Worm (Caenorhabditis elegans) whole organism, young adult: Measurements from ENCODE around the gene Y54G9A.9.
A peak's percentile ranks its signal among the peaks of the same experiment; 100 is the strongest.

ENCODE experiments used
- C17E4.6 ChIP-seq: fragments of 200-800 bp; sonication (Bioruptor generic); IDR thresholded peaks from 2 replicates; pipeline ENCODE4 v1.3.6; 2022; ENCODE audit warnings: missing genetic modification reagents, missing genetic modification characterization, missing compliant biosample characterization
- D2030.7 ChIP-seq: fragments of 200-800 bp; sonication (Bioruptor generic); IDR thresholded peaks from 2 replicates; pipeline ENCODE4 v1.3.6; 2022; ENCODE audit warnings: missing genetic modification reagents, missing genetic modification characterization, missing compliant biosample characterization
- F22D6.2 ChIP-seq: sonication (generic microtip); optimal IDR thresholded peaks from 2 replicates; lab custom pipeline; 2016; ENCODE audit warnings: mild to moderate bottlenecking, missing genetic modification characterization, missing compliant biosample characterization
- F33H1.4 ChIP-seq: fragments of 200-800 bp; sonication (Bioruptor generic); IDR thresholded peaks from 2 replicates; pipeline ENCODE4 v1.3.6; 2022; ENCODE audit warnings: missing genetic modification reagents, missing genetic modification characterization, missing compliant biosample characterization
- F52B5.7 ChIP-seq: sonication (generic microtip); optimal IDR thresholded peaks from 2 replicates; lab custom pipeline; 2016; ENCODE audit warnings: mild to moderate bottlenecking, missing genetic modification characterization, missing compliant biosample characterization
- F55B11.4 ChIP-seq: sonication (generic microtip); optimal IDR thresholded peaks from 2 replicates; lab custom pipeline; 2016; ENCODE audit warnings: missing compliant biosample characterization, missing genetic modification characterization, borderline replicate concordance; ENCODE audit not compliant: insufficient read depth
- F57A8.1 ChIP-seq: fragments of 200-800 bp; sonication (Bioruptor generic); optimal IDR thresholded peaks from 2 replicates; lab custom pipeline; 2018; ENCODE audit warnings: mild to moderate bottlenecking, missing genetic modification characterization, moderate library complexity, missing compliant biosample characterization
- K12H6.12 ChIP-seq: fragments of 200-800 bp; sonication (Bioruptor generic); optimal IDR thresholded peaks from 2 replicates; lab custom pipeline; 2018; ENCODE audit warnings: mild to moderate bottlenecking, missing genetic modification characterization, missing compliant biosample characterization
- T26A5.8 ChIP-seq: sonication (generic microtip); optimal IDR thresholded peaks from 2 replicates; lab custom pipeline; 2016; ENCODE audit warnings: missing genetic modification characterization, missing compliant biosample characterization
- Y53F4B.3 ChIP-seq: fragments of 200-800 bp; sonication (Bioruptor generic); IDR thresholded peaks from 2 replicates; pipeline ENCODE4 v1.3.6; 2022; ENCODE audit warnings: missing genetic modification reagents, missing genetic modification characterization, missing compliant biosample characterization
- Y53G8AR.9 ChIP-seq: fragments of 200-800 bp; sonication (Bioruptor generic); conservative IDR thresholded peaks from 2 replicates; pipeline ENCODE4 v1.3.6; 2022; ENCODE audit warnings: missing genetic modification reagents, missing genetic modification characterization, missing compliant biosample characterization
- Y95B8A.8 ChIP-seq: fragments of 200-800 bp; sonication (Bioruptor generic); IDR thresholded peaks from 2 replicates; pipeline ENCODE4 v1.3.6; 2022; ENCODE audit warnings: missing genetic modification reagents, missing genetic modification characterization, missing compliant biosample characterization
- akir-1 ChIP-seq: fragments of 200-800 bp; sonication (Bioruptor generic); optimal IDR thresholded peaks from 2 replicates; lab custom pipeline; 2018; ENCODE audit warnings: mild to moderate bottlenecking, missing genetic modification characterization, moderate library complexity, missing compliant biosample characterization
- ama-1 ChIP-seq, 3 experiments: fragments of 150-350 bp in 1 of 3; sonication (generic microtip) in 2 of 3; optimal IDR thresholded peaks; 2 replicates each; lab custom pipeline; 2014 to 2018; ENCODE audit warnings: missing biosample characterization in 2 of 3, missing genetic modification characterization in 2 of 3, missing genetic modification reagents in 2 of 3
- aptf-2 ChIP-seq: fragments of 200-800 bp; sonication (Bioruptor generic); conservative IDR thresholded peaks from 2 replicates; pipeline ENCODE4 v1.3.6; 2022; ENCODE audit warnings: missing genetic modification reagents, missing genetic modification characterization, missing compliant biosample characterization
- aptf-3 ChIP-seq: fragments of 200-800 bp; sonication (Bioruptor generic); IDR thresholded peaks from 2 replicates; pipeline ENCODE4 v1.3.6; 2022; ENCODE audit warnings: missing genetic modification characterization, missing compliant biosample characterization
- ccch-3 ChIP-seq: fragments of 200-800 bp; sonication (Bioruptor generic); optimal IDR thresholded peaks from 2 replicates; lab custom pipeline; 2018; ENCODE audit warnings: mild to moderate bottlenecking, missing genetic modification characterization, missing compliant biosample characterization
- cebp-1 ChIP-seq, 2 experiments: fragments of 200-800 bp in 1 of 2; sonication (Bioruptor generic) in 1 of 2; sonication (generic microtip) in 1 of 2; IDR thresholded peaks in 1 of 2; optimal IDR thresholded peaks in 1 of 2; 2 replicates each; pipeline versions ENCODE4 v1.3.6 to Lab custom; 2017 to 2022; ENCODE audit warnings: missing compliant biosample characterization in 2 of 2, missing genetic modification characterization in 2 of 2, mild to moderate bottlenecking in 1 of 2, missing genetic modification reagents in 1 of 2, moderate library complexity in 1 of 2
- ceh-79 ChIP-seq: sonication (generic microtip); optimal IDR thresholded peaks from 2 replicates; lab custom pipeline; 2017; ENCODE audit warnings: mild to moderate bottlenecking, missing genetic modification characterization, missing compliant biosample characterization
- ceh-91 ChIP-seq: fragments of 200-800 bp; sonication (Bioruptor generic); IDR thresholded peaks from 2 replicates; pipeline ENCODE4 v1.3.6; 2022; ENCODE audit warnings: missing genetic modification reagents, missing genetic modification characterization, missing compliant biosample characterization
- chd-7 ChIP-seq: sonication (generic microtip); optimal IDR thresholded peaks from 2 replicates; lab custom pipeline; 2016; ENCODE audit warnings: mild to moderate bottlenecking, missing genetic modification characterization, moderate library complexity, missing compliant biosample characterization
- die-1 ChIP-seq: sonication (generic microtip); optimal IDR thresholded peaks from 2 replicates; lab custom pipeline; 2016; ENCODE audit warnings: missing genotype, mild to moderate bottlenecking, missing genetic modification characterization, missing compliant biosample characterization
- efl-1 ChIP-seq: fragments of 150-350 bp; optimal IDR thresholded peaks from 2 replicates; lab custom pipeline; 2014; ENCODE audit warnings: missing biosample characterization, missing genetic modification reagents, missing genetic modification characterization
- ekl-4 ChIP-seq: fragments of 200-800 bp; sonication (Bioruptor generic); IDR thresholded peaks from 2 replicates; pipeline ENCODE4 v1.3.6; 2022; ENCODE audit warnings: missing genetic modification reagents, missing genetic modification characterization, missing compliant biosample characterization
- ets-4 ChIP-seq: fragments of 200-800 bp; sonication (Bioruptor generic); optimal IDR thresholded peaks from 2 replicates; lab custom pipeline; 2018; ENCODE audit warnings: mild to moderate bottlenecking, missing genetic modification characterization, missing compliant biosample characterization
- hrde-1 ChIP-seq: sonication (generic microtip); optimal IDR thresholded peaks from 2 replicates; lab custom pipeline; 2016; ENCODE audit warnings: missing genetic modification characterization, mild to moderate bottlenecking, missing compliant biosample characterization, moderate library complexity, missing genotype, missing genetic modification reagents, borderline replicate concordance
- lin-35 ChIP-seq, 3 experiments: fragments of 150-350 bp in 2 of 3; sonication (generic microtip) in 1 of 3; optimal IDR thresholded peaks; 2 replicates each; lab custom pipeline; 2014 to 2018; ENCODE audit warnings: missing biosample characterization in 3 of 3, missing genetic modification characterization in 3 of 3, missing genetic modification reagents in 3 of 3
- lsl-1 ChIP-seq: fragments of 200-800 bp; sonication (Bioruptor generic); optimal IDR thresholded peaks from 2 replicates; lab custom pipeline; 2018; ENCODE audit warnings: mild to moderate bottlenecking, missing genetic modification characterization, moderate library complexity, missing compliant biosample characterization
- madf-3 ChIP-seq: fragments of 200-800 bp; sonication (Bioruptor generic); IDR thresholded peaks from 2 replicates; pipeline ENCODE4 v1.3.6; 2022; ENCODE audit warnings: missing genetic modification reagents, missing genetic modification characterization, missing compliant biosample characterization
- mes-4 ChIP-seq: sonication (generic microtip); optimal IDR thresholded peaks from 2 replicates; lab custom pipeline; 2016; ENCODE audit warnings: missing genotype, missing genetic modification characterization, missing compliant biosample characterization
- mxl-1 ChIP-seq: sonication (generic microtip); optimal IDR thresholded peaks from 2 replicates; lab custom pipeline; 2016; ENCODE audit warnings: missing genetic modification characterization, missing compliant biosample characterization
- nfya-1 ChIP-seq: sonication (generic microtip); optimal IDR thresholded peaks from 2 replicates; lab custom pipeline; 2017; ENCODE audit warnings: antibody characterized with exemption, missing compliant biosample characterization, missing genetic modification characterization, borderline replicate concordance; ENCODE audit not compliant: insufficient read depth
- nhr-179 ChIP-seq: sonication (generic microtip); optimal IDR thresholded peaks from 2 replicates; lab custom pipeline; 2016; ENCODE audit warnings: mild to moderate bottlenecking, missing genetic modification characterization, missing compliant biosample characterization
- nhr-90 ChIP-seq: sonication (generic microtip); optimal IDR thresholded peaks from 2 replicates; lab custom pipeline; 2016; ENCODE audit warnings: missing genotype, mild to moderate bottlenecking, missing genetic modification characterization, missing compliant biosample characterization
- rec-8 ChIP-seq, 2 experiments: sonication (generic microtip); optimal IDR thresholded peaks; 2 replicates each; lab custom pipeline; 2016; ENCODE audit warnings: mild to moderate bottlenecking in 2 of 2, missing genetic modification characterization in 2 of 2, missing genetic modification reagents in 2 of 2, missing genotype in 2 of 2, missing biosample characterization in 1 of 2, missing compliant biosample characterization in 1 of 2, moderate library complexity in 1 of 2
- repo-1 ChIP-seq: sonication (generic microtip); optimal IDR thresholded peaks from 2 replicates; lab custom pipeline; 2017; ENCODE audit warnings: mild to moderate bottlenecking, missing genetic modification characterization, missing compliant biosample characterization
- snpc-1.3 ChIP-seq: sonication (generic microtip); optimal IDR thresholded peaks from 2 replicates; lab custom pipeline; 2017; ENCODE audit warnings: missing genetic modification characterization, mild to moderate bottlenecking, missing compliant biosample characterization, antibody characterized with exemption, moderate library complexity, missing genotype, missing genetic modification reagents; ENCODE audit not compliant: insufficient read depth
- snpc-3.4 ChIP-seq: sonication (generic microtip); optimal IDR thresholded peaks from 2 replicates; lab custom pipeline; 2017; ENCODE audit warnings: missing genetic modification characterization, mild to moderate bottlenecking, missing compliant biosample characterization, antibody characterized with exemption, moderate library complexity, missing genotype, missing genetic modification reagents
- sptf-2 ChIP-seq: fragments of 200-800 bp; sonication (Bioruptor generic); optimal IDR thresholded peaks from 2 replicates; lab custom pipeline; 2018; ENCODE audit warnings: mild to moderate bottlenecking, missing genetic modification characterization, missing compliant biosample characterization
- tbp1 ChIP-seq: fragments of 200-800 bp; sonication (Bioruptor generic); optimal IDR thresholded peaks from 2 replicates; lab custom pipeline; 2018; ENCODE audit warnings: mild to moderate bottlenecking, missing genetic modification characterization, missing compliant biosample characterization
- tlf-1 ChIP-seq: fragments of 200-800 bp; sonication (Bioruptor generic); optimal IDR thresholded peaks from 2 replicates; lab custom pipeline; 2018; ENCODE audit warnings: mild to moderate bottlenecking, missing genetic modification characterization, missing compliant biosample characterization
- unc-130 ChIP-seq: sonication (generic microtip); optimal IDR thresholded peaks from 2 replicates; lab custom pipeline; 2016; ENCODE audit warnings: missing genetic modification reagents, missing genetic modification characterization, missing compliant biosample characterization
- zim-3 ChIP-seq: sonication (generic microtip); optimal IDR thresholded peaks from 2 replicates; lab custom pipeline; 2017; ENCODE audit warnings: mild to moderate bottlenecking, missing genetic modification characterization, moderate library complexity, missing compliant biosample characterization
- ztf-22 ChIP-seq: fragments of 200-800 bp; sonication (Bioruptor generic); optimal IDR thresholded peaks from 2 replicates; lab custom pipeline; 2018; ENCODE audit warnings: mild to moderate bottlenecking, missing genetic modification characterization, moderate library complexity, missing compliant biosample characterization
- ztf-25 ChIP-seq: fragments of 200-800 bp; sonication (Bioruptor generic); IDR thresholded peaks from 2 replicates; pipeline ENCODE4 v1.3.6; 2022; ENCODE audit warnings: missing genetic modification reagents, missing genetic modification characterization, missing compliant biosample characterization
- ztf-3 ChIP-seq: fragments of 200-800 bp; sonication (Bioruptor generic); optimal IDR thresholded peaks from 2 replicates; lab custom pipeline; 2018; ENCODE audit warnings: mild to moderate bottlenecking, missing genetic modification characterization, missing compliant biosample characterization
- ztf-6 ChIP-seq: fragments of 200-800 bp; sonication (Bioruptor generic); IDR thresholded peaks from 2 replicates; pipeline ENCODE4 v1.3.6; 2022; ENCODE audit warnings: missing genetic modification reagents, missing genetic modification characterization, missing compliant biosample characterization

Y54G9A.9 gene

DNA sequence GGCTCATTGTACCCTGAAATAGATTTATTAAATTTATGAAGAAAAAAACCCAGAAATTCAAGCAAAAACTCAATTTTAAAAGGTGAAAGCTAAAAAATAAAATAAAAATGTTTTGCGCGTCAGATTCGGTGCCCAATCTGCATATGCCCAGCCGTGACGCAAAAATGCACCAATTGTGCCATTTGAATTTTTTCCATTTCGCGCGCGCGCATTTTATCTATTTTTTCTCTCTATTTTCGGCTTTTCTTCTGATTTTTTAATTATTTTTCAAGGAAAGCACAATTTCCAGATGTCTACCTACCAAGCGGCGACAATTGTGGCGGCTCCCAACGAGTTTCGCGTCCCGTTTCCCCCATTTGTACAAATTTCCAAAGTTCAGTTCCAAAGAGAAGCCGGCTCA, 3.7 kb upstream of the Y54G9A.9 start, which contains the start of the genes Y54G9A.7 and bub-3 (continued):
- TF ChIP-seq efl-1 (GFP tag; lab: Kevin White, UChicago) (peak; percentile 95), aptf-3 (GFP tag; lab: Robert Waterston, UW) (no peak), ztf-25 (GFP tag; lab: Robert Waterston, UW) (no peak), chd-7 (tag; lab: Kevin White, UChicago) (no peak), nfya-1 (tag; lab: Kevin White, UChicago) (no peak), akir-1 (GFP tag; lab: Kevin White, UChicago) (no peak), mxl-1 (no peak), tbp1 (GFP tag; lab: Kevin White, UChicago) (no peak), ets-4 (GFP tag; lab: Kevin White, UChicago) (no peak), ceh-79 (no peak), repo-1 (no peak), F57A8.1 (GFP tag; lab: Kevin White, UChicago) (no peak), tlf-1 (GFP tag; lab: Kevin White, UChicago) (peak; percentile 50), sptf-2 (GFP tag; lab: Kevin White, UChicago) (no peak), lin-35 (GFP tag; optimal IDR thresholded peaks at IDR 0.05; lab: Kevin White, UChicago) (peak in 1 of 3 experiments; percentile 38), nhr-90 (tag; lab: Kevin White, UChicago) (no peak), nhr-179 (no peak), C17E4.6 (GFP tag; lab: Robert Waterston, UW) (no peak), F52B5.7 (tag; lab: Kevin White, UChicago) (no peak), K12H6.12 (no peak), snpc-1.3 (tag; lab: Kevin White, UChicago) (no peak), ceh-91 (GFP tag; lab: Robert Waterston, UW) (peak; percentile 88), Y95B8A.8 (GFP tag; lab: Robert Waterston, UW) (no peak), D2030.7 (GFP tag; lab: Robert Waterston, UW) (peak; percentile 90), ztf-3 (no peak), die-1 (tag; lab: Kevin White, UChicago) (no peak), hrde-1 (tag; lab: Kevin White, UChicago) (no peak), ekl-4 (GFP tag; lab: Robert Waterston, UW) (peak; percentile 52; the same call in 1 of the 2 replicates), madf-3 (0 out of 2 replicates have a peak, but pooled peaks have one; percentile 70), Y53F4B.3 (no peak), zim-3 (tag; lab: Kevin White, UChicago) (no peak), Y53G8AR.9 (GFP tag; lab: Robert Waterston, UW) (no peak), ztf-6 (no peak), ccch-3 (GFP tag; lab: Kevin White, UChicago) (no peak)
- TF ChIP-seq, all 124 proteins: peak for 27

DNA sequence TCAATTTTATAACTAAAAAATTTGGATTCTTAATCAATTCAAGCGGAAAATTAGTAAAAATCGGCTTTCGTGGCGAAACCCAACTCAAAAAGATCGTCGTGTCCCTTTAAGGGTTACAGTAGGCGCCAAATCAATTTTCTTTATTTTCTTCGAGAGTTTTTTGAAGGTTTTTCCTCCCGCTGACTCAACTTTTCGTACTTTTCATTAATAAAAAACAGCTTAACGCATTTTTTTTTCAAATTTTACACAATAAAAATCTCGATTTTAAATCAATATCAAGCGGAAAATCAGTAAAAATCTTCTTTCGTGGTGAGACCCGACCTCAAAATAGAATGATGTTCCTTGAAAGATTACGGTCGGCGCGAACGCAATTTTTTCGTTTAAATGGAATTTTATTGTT, 2.6 kb downstream of the Y54G9A.9 start:
- TF ChIP-seq ztf-3, result no peak
- no peak for TF ChIP-seq T26A5.8
- TF ChIP-seq akir-1 (GFP tag; lab: Kevin White, UChicago), result no peak
- no peak for TF ChIP-seq ama-1 (optimal IDR thresholded peaks at IDR 0.05; lab: Kevin White, UChicago)
- TF ChIP-seq ama-1 (GFP tag; optimal IDR thresholded peaks at IDR 0.05; lab: Kevin White, UChicago), result no peak
- TF ChIP-seq aptf-3 (GFP tag; lab: Robert Waterston, UW), result no peak
- no peak for TF ChIP-seq ztf-22 (GFP tag; lab: Kevin White, UChicago)
- TF ChIP-seq aptf-2, result no peak
- peak; percentile 31 for TF ChIP-seq tlf-1 (GFP tag; lab: Kevin White, UChicago)
- peak; percentile 98 for TF ChIP-seq lsl-1
- peak; percentile 92 for TF ChIP-seq F33H1.4 (GFP tag; lab: Robert Waterston, UW)
- TF ChIP-seq rec-8 (tag; optimal IDR thresholded peaks at IDR 0.05; lab: Kevin White, UChicago), result no peak
- TF ChIP-seq efl-1 (GFP tag; lab: Kevin White, UChicago), result peak; percentile 79
- TF ChIP-seq mes-4 (tag; lab: Kevin White, UChicago), result no peak
- TF ChIP-seq snpc-3.4 (tag; lab: Kevin White, UChicago), result peak; percentile 18
- no peak for TF ChIP-seq F22D6.2
- peak; percentile 40 for TF ChIP-seq unc-130 (GFP tag; lab: Kevin White, UChicago)
- TF ChIP-seq cebp-1 (GFP tag; IDR thresholded peaks at IDR 0.05; lab: Robert Waterston, UW), result no peak
- TF ChIP-seq cebp-1 (tag; optimal IDR thresholded peaks at IDR 0.05; lab: Kevin White, UChicago), result no peak
- TF ChIP-seq F55B11.4 (tag; lab: Kevin White, UChicago), result no peak
